Fruit fly (Drosophila melanogaster) whole organism, wandering third instar larva: ENCODE results near the gene PIG-K.

Source experiments
- Dif ChIP-seq: fragments of 200-275, 200-300 bp; sonication (Bioruptor generic); optimal IDR thresholded peaks from 2 replicates; lab custom pipeline; 2018; ENCODE audit warnings: missing biosample characterization, missing genetic modification characterization; ENCODE audit not compliant: partially characterized antibody
- Hr78 ChIP-seq: fragments of >200 bp; optimal IDR thresholded peaks from 2 replicates; lab custom pipeline; 2017; ENCODE audit warnings: missing biosample characterization, missing genetic modification characterization
- br ChIP-seq: fragments of 200-800 bp; sonication (Bioruptor generic); optimal IDR thresholded peaks from 2 replicates; lab custom pipeline; 2016; ENCODE audit warnings: missing biosample characterization, missing genetic modification characterization
- foxo ChIP-seq, 2 experiments: fragments of 200-800 bp; sonication (Bioruptor generic); optimal IDR thresholded peaks; 2 replicates in 1 of 2; 3 replicates in 1 of 2; lab custom pipeline; 2016 to 2017; ENCODE audit warnings: missing biosample characterization in 2 of 2, missing genetic modification characterization in 2 of 2
- h ChIP-seq: fragments of 200-800 bp; sonication (Bioruptor generic); optimal IDR thresholded peaks from 3 replicates; lab custom pipeline; 2016; ENCODE audit warnings: missing biosample characterization, mild to moderate bottlenecking, missing genetic modification characterization
- sage ChIP-seq: fragments of 200-800 bp; sonication (Bioruptor generic); optimal IDR thresholded peaks from 2 replicates; lab custom pipeline; 2016; ENCODE audit warnings: missing biosample characterization, mild to moderate bottlenecking, missing genetic modification characterization

- TF ChIP-seq Dif (GFP tag; lab: Kevin White, UChicago) (no peak), Hr78 (GFP tag; lab: Kevin White, UChicago) (no peak), h (GFP tag; lab: Kevin White, UChicago) (peak; percentile 82), br (GFP tag; lab: Kevin White, UChicago) (peak; percentile 75), sage (GFP tag; lab: Kevin White, UChicago) (peak; percentile 60), foxo (GFP tag; optimal IDR thresholded peaks at IDR 0.05; lab: Kevin White, UChicago) (peak in 1 of 2 experiments; percentile 83)
Measured at dm6 chrX:1963591-1964216, 45.5 kb downstream of the PIG-K start.
